Fruit fly (Drosophila melanogaster) whole organism, prepupa: Measurements from ENCODE around the gene CG11085.
A peak's percentile ranks its signal among the peaks of the same experiment; 100 is the strongest.

Experiments
- Blimp-1 ChIP-seq: fragments of 200-800 bp; sonication (Bioruptor generic); optimal IDR thresholded peaks from 3 replicates; lab custom pipeline; 2017; ENCODE audit warnings: missing biosample characterization, missing genetic modification characterization, mild to moderate bottlenecking, moderate library complexity, missing genetic modification reagents
- CG10631 ChIP-seq: fragments of 200-800 bp; sonication (Bioruptor generic); optimal IDR thresholded peaks from 2 replicates; lab custom pipeline; 2016; ENCODE audit warnings: missing biosample characterization, missing genetic modification characterization
- CG11294 ChIP-seq: fragments of 200-800 bp; sonication (Bioruptor generic); IDR thresholded peaks from 2 replicates; pipeline ENCODE4 v1.3.6; 2022; ENCODE audit warnings: missing biosample characterization, missing genetic modification characterization
- CG11902 ChIP-seq: fragments of 200-800 bp; sonication (Bioruptor generic); optimal IDR thresholded peaks from 3 replicates; lab custom pipeline; 2016; ENCODE audit warnings: missing biosample characterization, missing genetic modification characterization
- CG15336 ChIP-seq: fragments of 200-800 bp; sonication (Bioruptor generic); IDR thresholded peaks from 2 replicates; pipeline ENCODE4 v1.3.6; 2022; ENCODE audit warnings: missing biosample characterization, missing genetic modification characterization
- CG1621 ChIP-seq: fragments of 200-800 bp; sonication (Bioruptor generic); optimal IDR thresholded peaks from 3 replicates; lab custom pipeline; 2018; ENCODE audit warnings: missing biosample characterization, mild to moderate bottlenecking, missing genetic modification characterization
- CG16779 ChIP-seq: fragments of 200-800 bp; sonication (Bioruptor generic); optimal IDR thresholded peaks from 3 replicates; lab custom pipeline; 2017; ENCODE audit warnings: missing biosample characterization, mild to moderate bottlenecking, missing genetic modification characterization
- CG3032 ChIP-seq: fragments of 200-800 bp; optimal IDR thresholded peaks from 2 replicates; lab custom pipeline; 2019; ENCODE audit warnings: missing biosample characterization, mild to moderate bottlenecking, missing genetic modification characterization, moderate library complexity
- CG31627 ChIP-seq: fragments of 200-800 bp; sonication (Bioruptor generic); optimal IDR thresholded peaks from 3 replicates; lab custom pipeline; 2016; ENCODE audit warnings: missing biosample characterization, missing genetic modification characterization
- CG32006 ChIP-seq: fragments of 200-800 bp; sonication (Bioruptor generic); optimal IDR thresholded peaks from 3 replicates; lab custom pipeline; 2017; ENCODE audit warnings: missing biosample characterization, mild to moderate bottlenecking, missing genetic modification characterization
- CG4318 ChIP-seq: fragments of 200-800 bp; sonication (Bioruptor generic); optimal IDR thresholded peaks from 3 replicates; lab custom pipeline; 2017; ENCODE audit warnings: missing biosample characterization, mild to moderate bottlenecking, missing genetic modification characterization
- CG6163 ChIP-seq: fragments of 200-800 bp; sonication (Bioruptor generic); IDR thresholded peaks from 3 replicates; pipeline ENCODE4 v1.3.6; 2022; ENCODE audit warnings: missing biosample characterization, missing genetic modification characterization
- CG6276 ChIP-seq: fragments of 200-800 bp; sonication (Bioruptor generic); optimal IDR thresholded peaks from 2 replicates; lab custom pipeline; 2017; ENCODE audit warnings: missing biosample characterization, mild to moderate bottlenecking, missing genetic modification characterization
- CG6792 ChIP-seq: fragments of 200-800 bp; sonication (Bioruptor generic); optimal IDR thresholded peaks from 3 replicates; lab custom pipeline; 2016; ENCODE audit warnings: missing biosample characterization, missing genetic modification characterization
- CG6808 ChIP-seq: fragments of 200-800 bp; sonication (Bioruptor generic); optimal IDR thresholded peaks from 3 replicates; lab custom pipeline; 2017; ENCODE audit warnings: missing biosample characterization, missing genetic modification characterization, mild to moderate bottlenecking, moderate library complexity, missing genetic modification reagents
- CG6854 ChIP-seq: fragments of 200-800 bp; sonication (Bioruptor generic); optimal IDR thresholded peaks from 2 replicates; lab custom pipeline; 2017; ENCODE audit warnings: missing biosample characterization, mild to moderate bottlenecking, missing genetic modification characterization
- CG7368 ChIP-seq: fragments of 200-800 bp; sonication (Bioruptor generic); optimal IDR thresholded peaks from 3 replicates; lab custom pipeline; 2016; ENCODE audit warnings: missing biosample characterization, missing genetic modification characterization
- CG8119 ChIP-seq: fragments of 200-800 bp; sonication (Bioruptor generic); IDR thresholded peaks from 3 replicates; pipeline ENCODE4 v1.3.6; 2022; ENCODE audit warnings: missing biosample characterization, missing genetic modification characterization
- CG8319 ChIP-seq: fragments of 200-800 bp; sonication (Bioruptor generic); optimal IDR thresholded peaks from 3 replicates; lab custom pipeline; 2016; ENCODE audit warnings: missing biosample characterization, missing genetic modification characterization
- CG8632 ChIP-seq: fragments of 200-800 bp; sonication (Bioruptor generic); optimal IDR thresholded peaks from 3 replicates; lab custom pipeline; 2016; ENCODE audit warnings: missing biosample characterization, missing genetic modification characterization
- CG9139 ChIP-seq: fragments of 200-800 bp; sonication (Bioruptor generic); optimal IDR thresholded peaks from 3 replicates; lab custom pipeline; 2017; ENCODE audit warnings: missing biosample characterization, mild to moderate bottlenecking, missing genetic modification characterization
- Eip75B ChIP-seq: fragments of 200-800 bp; sonication (Bioruptor generic); optimal IDR thresholded peaks from 3 replicates; lab custom pipeline; 2016; ENCODE audit warnings: missing biosample characterization, missing genetic modification characterization
- Eip78C ChIP-seq: fragments of 200-800 bp; sonication (Bioruptor generic); peaks from one replicate; lab custom pipeline; 2016; ENCODE audit warnings: missing biosample characterization, missing genetic modification characterization
- Eip93F ChIP-seq: fragments of 200-800 bp; sonication (Bioruptor generic); optimal IDR thresholded peaks from 2 replicates; lab custom pipeline; 2016; ENCODE audit warnings: missing biosample characterization, mild to moderate bottlenecking, missing genetic modification characterization
- Ets21C ChIP-seq: fragments of 200-800 bp; sonication (Bioruptor generic); optimal IDR thresholded peaks from 3 replicates; lab custom pipeline; 2016; ENCODE audit warnings: missing biosample characterization, missing genetic modification characterization
- Ets96B ChIP-seq: fragments of 200-800 bp; optimal IDR thresholded peaks from 2 replicates; lab custom pipeline; 2019; ENCODE audit warnings: missing biosample characterization, mild to moderate bottlenecking, missing genetic modification characterization, moderate library complexity
- Hr38 ChIP-seq: sonication (Bioruptor generic); optimal IDR thresholded peaks from 2 replicates; lab custom pipeline; 2016; ENCODE audit warnings: missing biosample characterization, missing genetic modification characterization
- Hr39 ChIP-seq: fragments of 200-800 bp; sonication (Bioruptor generic); optimal IDR thresholded peaks from 2 replicates; lab custom pipeline; 2016; ENCODE audit warnings: missing biosample characterization, missing genetic modification characterization
- Lpt ChIP-seq: fragments of 200-800 bp; sonication (Bioruptor generic); optimal IDR thresholded peaks from 3 replicates; lab custom pipeline; 2016; ENCODE audit warnings: missing biosample characterization, missing genetic modification characterization
- Met ChIP-seq: fragments of 200-800 bp; sonication (Bioruptor generic); optimal IDR thresholded peaks from 3 replicates; lab custom pipeline; 2016; ENCODE audit warnings: missing biosample characterization, missing genetic modification characterization
- OdsH ChIP-seq: fragments of 200-800 bp; sonication (Bioruptor generic); optimal IDR thresholded peaks from 3 replicates; lab custom pipeline; 2016; ENCODE audit warnings: missing biosample characterization, missing genetic modification characterization
- Smox ChIP-seq: fragments of 200-800 bp; sonication (Bioruptor generic); optimal IDR thresholded peaks from 3 replicates; lab custom pipeline; 2016; ENCODE audit warnings: missing biosample characterization, missing genetic modification characterization
- Sox102F ChIP-seq: fragments of 200-800 bp; sonication (Bioruptor generic); optimal IDR thresholded peaks from 2 replicates; lab custom pipeline; 2016; ENCODE audit warnings: missing biosample characterization, mild to moderate bottlenecking, missing genetic modification characterization
- Sox14 ChIP-seq: fragments of 200-800 bp; sonication (Bioruptor generic); optimal IDR thresholded peaks from 3 replicates; lab custom pipeline; 2016; ENCODE audit warnings: missing biosample characterization, missing genetic modification characterization
- Sox15 ChIP-seq: fragments of 200-800 bp; sonication (Bioruptor generic); optimal IDR thresholded peaks from 3 replicates; lab custom pipeline; 2016; ENCODE audit warnings: missing biosample characterization, missing genetic modification characterization
- achi ChIP-seq: fragments of 200-800 bp; sonication (Bioruptor generic); optimal IDR thresholded peaks from 3 replicates; lab custom pipeline; 2016; ENCODE audit warnings: missing biosample characterization, missing genetic modification characterization
- cyc ChIP-seq: fragments of 200-800 bp; sonication (Bioruptor generic); optimal IDR thresholded peaks from 3 replicates; lab custom pipeline; 2016; ENCODE audit warnings: missing biosample characterization, missing genetic modification characterization
- dsx ChIP-seq: fragments of 200-800 bp; optimal IDR thresholded peaks from 3 replicates; lab custom pipeline; 2019; ENCODE audit warnings: missing biosample characterization, mild to moderate bottlenecking, missing genetic modification characterization, moderate library complexity; ENCODE audit not compliant: poor library complexity, severe bottlenecking
- fd59A ChIP-seq: fragments of 200-800 bp; sonication (Bioruptor generic); optimal IDR thresholded peaks from 2 replicates; lab custom pipeline; 2017; ENCODE audit warnings: missing biosample characterization, mild to moderate bottlenecking, missing genetic modification characterization, missing genetic modification reagents
- fkh ChIP-seq: fragments of 200-800 bp; sonication (Bioruptor generic); optimal IDR thresholded peaks from 3 replicates; lab custom pipeline; 2017; ENCODE audit warnings: missing biosample characterization, mild to moderate bottlenecking, missing genetic modification characterization, moderate library complexity
- lz ChIP-seq: fragments of 200-800 bp; sonication (Bioruptor generic); optimal IDR thresholded peaks from 3 replicates; lab custom pipeline; 2016; ENCODE audit warnings: missing biosample characterization, missing genetic modification characterization
- net ChIP-seq: fragments of 200-800 bp; sonication (Bioruptor generic); optimal IDR thresholded peaks from 3 replicates; lab custom pipeline; 2016; ENCODE audit warnings: missing biosample characterization, missing genetic modification characterization
- pdm3 ChIP-seq: fragments of 200-800 bp; sonication (Bioruptor generic); optimal IDR thresholded peaks from 3 replicates; lab custom pipeline; 2016; ENCODE audit warnings: missing biosample characterization, missing genetic modification characterization
- salr ChIP-seq, 2 experiments: fragments of 200-800 bp; sonication (Bioruptor generic); optimal IDR thresholded peaks; 3 replicates each; lab custom pipeline; 2016 to 2018; ENCODE audit warnings: missing biosample characterization in 2 of 2, missing genetic modification characterization in 2 of 2, mild to moderate bottlenecking in 1 of 2
- svp ChIP-seq: fragments of 200-800 bp; sonication (Bioruptor generic); peaks from one replicate; lab custom pipeline; 2016; ENCODE audit warnings: missing biosample characterization, missing genetic modification characterization
- topi ChIP-seq: fragments of 200-800 bp; sonication (Bioruptor generic); optimal IDR thresholded peaks from 3 replicates; lab custom pipeline; 2016; ENCODE audit warnings: missing biosample characterization, missing genetic modification characterization
- vri ChIP-seq: fragments of 200-800 bp; sonication (Bioruptor generic); optimal IDR thresholded peaks from 3 replicates; lab custom pipeline; 2016; ENCODE audit warnings: missing biosample characterization, mild to moderate bottlenecking, missing genetic modification characterization

The CG11085 gene

dm6 chrX:12660030-12660630 is 44.0 kb downstream of the CG11085 start (continued):
- TF ChIP-seq Blimp-1 (GFP tag; lab: Kevin White, UChicago) (peak; percentile 50), CG6163 (0 out of 3 replicates have a peak, but pooled peaks have one; percentile 33), achi (GFP tag; lab: Kevin White, UChicago) (no peak), CG11902 (GFP tag; lab: Kevin White, UChicago) (no peak), CG8632 (GFP tag; lab: Kevin White, UChicago) (peak; percentile 7), fkh (peak; percentile 88), CG6792 (GFP tag; lab: Kevin White, UChicago) (peak; percentile 29), Sox14 (GFP tag; lab: Kevin White, UChicago) (no peak), vri (GFP tag; lab: Kevin White, UChicago) (peak; percentile 77), Ets96B (tag; lab: Kevin White, UChicago) (peak; percentile 25), Ets21C (GFP tag; lab: Kevin White, UChicago) (no peak), CG10631 (GFP tag; lab: Kevin White, UChicago) (peak; percentile 21), CG16779 (tag; lab: Kevin White, UChicago) (no peak), CG4318 (GFP tag; lab: Kevin White, UChicago) (no peak), CG31627 (no peak), dsx (GFP tag; lab: Kevin White, UChicago) (peak; percentile 52), CG6808 (peak; percentile 53), Eip75B (no peak), CG8119 (0 out of 3 replicates have a peak, but pooled peaks have one; percentile 15), Lpt (no peak)

DNA sequence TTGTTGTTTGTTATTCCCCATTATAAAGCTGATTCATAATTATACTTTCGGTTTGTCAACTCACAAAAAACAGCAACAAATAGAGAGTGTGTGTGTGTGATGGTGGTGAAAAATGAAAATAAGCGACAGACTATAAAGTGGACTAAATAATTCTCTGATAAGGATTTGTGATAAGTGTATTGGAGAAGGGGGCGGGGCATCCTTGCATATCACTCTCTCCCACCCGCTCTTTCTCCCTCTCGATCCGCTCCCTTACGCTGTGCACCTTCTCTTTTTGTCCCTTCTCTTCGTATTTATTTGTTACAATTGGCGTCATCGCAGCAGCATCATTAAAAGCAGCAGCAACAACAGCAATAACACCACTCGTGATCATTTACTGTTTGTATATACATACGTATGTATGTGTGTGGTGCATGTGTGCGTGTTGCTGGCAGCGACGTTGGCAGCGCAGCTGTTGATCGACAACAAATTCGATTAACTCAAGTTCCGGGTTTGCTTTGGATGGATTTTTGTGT is 45.4 kb downstream of the CG11085 start:
- peak; percentile 36 for TF ChIP-seq cyc (GFP tag; lab: Kevin White, UChicago)
- TF ChIP-seq CG6854 (GFP tag; lab: Kevin White, UChicago): peak; percentile 6
- peak; percentile 51 for TF ChIP-seq Blimp-1 (GFP tag; lab: Kevin White, UChicago)
- TF ChIP-seq CG4318 (GFP tag; lab: Kevin White, UChicago): no peak
- TF ChIP-seq Smox (GFP tag; lab: Kevin White, UChicago): peak; percentile 16
- TF ChIP-seq pdm3 (GFP tag; lab: Kevin White, UChicago): no peak
- no peak for TF ChIP-seq achi (GFP tag; lab: Kevin White, UChicago)
- peak; percentile 6 for TF ChIP-seq lz (GFP tag; lab: Kevin White, UChicago)
- peak; percentile 36 for TF ChIP-seq Sox102F (GFP tag; lab: Kevin White, UChicago)
- TF ChIP-seq CG3032 (tag; lab: Kevin White, UChicago): no peak
- TF ChIP-seq CG8119: no peak
- TF ChIP-seq CG11902 (GFP tag; lab: Kevin White, UChicago): no peak
- no peak for TF ChIP-seq salr (GFP tag; optimal IDR thresholded peaks at IDR 0.05; lab: Kevin White, UChicago)
- TF ChIP-seq Sox15 (GFP tag; lab: Kevin White, UChicago): no peak
- TF ChIP-seq CG9139 (GFP tag; lab: Kevin White, UChicago): no peak
- no peak for TF ChIP-seq net
- peak; percentile 18 for TF ChIP-seq Eip78C (GFP tag; lab: Kevin White, UChicago)
- no peak for TF ChIP-seq Sox14 (GFP tag; lab: Kevin White, UChicago)
- TF ChIP-seq CG16779 (tag; lab: Kevin White, UChicago): no peak
- TF ChIP-seq CG6163: peak; percentile 16; the same call in 2 of the 3 replicates
- peak; percentile 10 for TF ChIP-seq CG6792 (GFP tag; lab: Kevin White, UChicago)
- TF ChIP-seq topi (GFP tag; lab: Kevin White, UChicago): peak; percentile 30
- peak; percentile 70 for TF ChIP-seq vri (GFP tag; lab: Kevin White, UChicago)
- TF ChIP-seq CG6808: no peak
- TF ChIP-seq CG8319 (GFP tag; lab: Kevin White, UChicago): no peak
- TF ChIP-seq CG15336 (GFP tag; lab: Robert Waterston, UW): 0 out of 2 replicates have a peak, but pooled peaks have one; percentile 25
- TF ChIP-seq svp (GFP tag; lab: Kevin White, UChicago): no peak
- peak; percentile 35 for TF ChIP-seq Met (GFP tag; lab: Kevin White, UChicago)
- peak; percentile 32 for TF ChIP-seq Hr39 (GFP tag; lab: Kevin White, UChicago)
- no peak for TF ChIP-seq Eip93F
- TF ChIP-seq Eip75B: no peak
- TF ChIP-seq CG32006: no peak
- TF ChIP-seq CG31627: peak; percentile 16
- no peak for TF ChIP-seq CG1621 (tag; lab: Kevin White, UChicago)
- TF ChIP-seq CG10631 (GFP tag; lab: Kevin White, UChicago): no peak
- TF ChIP-seq CG11294: no peak
- TF ChIP-seq fd59A (GFP tag; lab: Kevin White, UChicago): no peak
- TF ChIP-seq CG6276 (GFP tag; lab: Kevin White, UChicago): no peak
- TF ChIP-seq Ets21C (GFP tag; lab: Kevin White, UChicago): no peak
- TF ChIP-seq Hr38 (GFP tag; lab: Kevin White, UChicago): no peak
- no peak for TF ChIP-seq CG7368
- TF ChIP-seq OdsH: no peak
- no peak for TF ChIP-seq Lpt
